Fruit fly (Drosophila melanogaster) whole organism, embryonic: ENCODE measurements around the gene NfI.

Source experiments
- Blimp-1 ChIP-seq: fragments of 200-800 bp; sonication (Bioruptor generic); optimal IDR thresholded peaks from 3 replicates; lab custom pipeline; 2018; ENCODE audit warnings: missing biosample characterization, missing genetic modification characterization, mild to moderate bottlenecking, moderate library complexity, missing genetic modification reagents
- CG10654 ChIP-seq: fragments of 200-800 bp; sonication (Bioruptor generic); optimal IDR thresholded peaks from 2 replicates; lab custom pipeline; 2016; ENCODE audit warnings: missing biosample characterization, missing genetic modification characterization
- CG12236 ChIP-seq: fragments of 200-800 bp; sonication (Bioruptor generic); optimal IDR thresholded peaks from 2 replicates; lab custom pipeline; 2016; ENCODE audit warnings: missing biosample characterization, missing genetic modification characterization
- CG13296 ChIP-seq: fragments of 200-800 bp; sonication (Bioruptor generic); optimal IDR thresholded peaks from 3 replicates; lab custom pipeline; 2018; ENCODE audit warnings: missing biosample characterization, mild to moderate bottlenecking, missing genetic modification characterization
- CG18011 ChIP-seq: fragments of 200-800 bp; sonication (Bioruptor generic); optimal IDR thresholded peaks from 2 replicates; lab custom pipeline; 2017; ENCODE audit warnings: missing biosample characterization, missing genetic modification characterization, mild to moderate bottlenecking, moderate library complexity, missing genotype
- CG3065 ChIP-seq: fragments of 200-800 bp; sonication (Bioruptor generic); optimal IDR thresholded peaks from 2 replicates; lab custom pipeline; 2016; ENCODE audit warnings: missing biosample characterization, missing genetic modification characterization
- CG34224 ChIP-seq: fragments of 200-800 bp; sonication (Bioruptor generic); IDR thresholded peaks from 3 replicates; pipeline ENCODE4 v1.3.6; 2022; ENCODE audit warnings: missing biosample characterization, missing genetic modification characterization; ENCODE audit not compliant: partially characterized antibody
- CG42726 ChIP-seq: fragments of 200-800 bp; sonication (Bioruptor generic); IDR thresholded peaks from 2 replicates; pipeline ENCODE4 v1.3.6; 2022; ENCODE audit warnings: missing biosample characterization, missing genetic modification characterization; ENCODE audit not compliant: partially characterized antibody
- CG6791 ChIP-seq: fragments of 200-800 bp; sonication (Bioruptor generic); IDR thresholded peaks from 3 replicates; pipeline ENCODE4 v1.3.6; 2022; ENCODE audit warnings: missing biosample characterization, missing genetic modification characterization; ENCODE audit not compliant: partially characterized antibody
- CG7357 ChIP-seq: fragments of 200-800 bp; sonication (Bioruptor generic); IDR thresholded peaks from 3 replicates; pipeline ENCODE4 v1.3.6; 2022; ENCODE audit warnings: missing biosample characterization, missing genetic modification characterization
- CG7745 ChIP-seq: fragments of 200-800 bp; sonication (Bioruptor generic); optimal IDR thresholded peaks from 2 replicates; lab custom pipeline; 2018; ENCODE audit warnings: missing biosample characterization, mild to moderate bottlenecking, missing genetic modification characterization, moderate library complexity
- CG7786 ChIP-seq: fragments of 200-800 bp; sonication (Bioruptor generic); optimal IDR thresholded peaks from 2 replicates; lab custom pipeline; 2016; ENCODE audit warnings: missing biosample characterization, missing genetic modification characterization
- CG7963 ChIP-seq: fragments of 200-800 bp; sonication (Bioruptor generic); IDR thresholded peaks from 3 replicates; pipeline ENCODE4 v1.3.6; 2022; ENCODE audit warnings: missing biosample characterization, missing genetic modification characterization; ENCODE audit not compliant: partially characterized antibody
- CG8478 ChIP-seq: fragments of >200 bp; optimal IDR thresholded peaks from 2 replicates; lab custom pipeline; 2018
- CG9215 ChIP-seq: fragments of 200-800 bp; sonication (Bioruptor generic); IDR thresholded peaks from 2 replicates; pipeline ENCODE4 v1.3.6; 2022; ENCODE audit warnings: missing biosample characterization, missing genetic modification characterization
- CG9437 ChIP-seq: fragments of 200-800 bp; sonication (Bioruptor generic); optimal IDR thresholded peaks from 2 replicates; lab custom pipeline; 2018; ENCODE audit warnings: missing biosample characterization, mild to moderate bottlenecking, missing genetic modification characterization
- CG9609 ChIP-seq: fragments of 200-800 bp; sonication (Bioruptor generic); optimal IDR thresholded peaks from 3 replicates; lab custom pipeline; 2016; ENCODE audit warnings: missing biosample characterization, missing genetic modification characterization
- Dip2 ChIP-seq: fragments of 200-800 bp; sonication (Bioruptor generic); IDR thresholded peaks from 2 replicates; pipeline ENCODE4 v1.3.6; 2022; ENCODE audit warnings: missing biosample characterization, missing genetic modification characterization
- Ets97D ChIP-seq: fragments of 200-800 bp; sonication (Bioruptor generic); optimal IDR thresholded peaks from 3 replicates; lab custom pipeline; 2016; ENCODE audit warnings: missing biosample characterization, missing genetic modification characterization
- HLH3B ChIP-seq: fragments of 200-800 bp; sonication (Bioruptor generic); IDR thresholded peaks from 2 replicates; pipeline ENCODE4 v1.3.6; 2022; ENCODE audit warnings: missing biosample characterization, missing genetic modification characterization
- Hmx ChIP-seq: fragments of 200-800 bp; sonication (Bioruptor generic); optimal IDR thresholded peaks from 2 replicates; lab custom pipeline; 2016; ENCODE audit warnings: missing biosample characterization, missing genetic modification characterization
- Hr39 ChIP-seq: fragments of >200 bp; optimal IDR thresholded peaks from 2 replicates; lab custom pipeline; 2017
- Lhr ChIP-seq: fragments of 200-800 bp; sonication (Bioruptor generic); optimal IDR thresholded peaks from 3 replicates; lab custom pipeline; 2017; ENCODE audit warnings: mild to moderate bottlenecking, missing biosample characterization, missing genetic modification reagents, missing genetic modification characterization
- Mad ChIP-seq: fragments of 200-800 bp; sonication (Bioruptor generic); optimal IDR thresholded peaks from 2 replicates; lab custom pipeline; 2016; ENCODE audit warnings: missing biosample characterization, missing genetic modification characterization
- NK7.1 ChIP-seq: fragments of 200-800 bp; sonication (Bioruptor generic); optimal IDR thresholded peaks from 3 replicates; lab custom pipeline; 2016; ENCODE audit warnings: missing biosample characterization, missing genetic modification characterization
- Nf-YA ChIP-seq: fragments of 200-800 bp; sonication (Bioruptor generic); IDR thresholded peaks from 2 replicates; pipeline ENCODE4 v1.3.6; 2022; ENCODE audit warnings: missing biosample characterization, missing genetic modification characterization
- Optix ChIP-seq: fragments of 200-800 bp; sonication (Bioruptor generic); IDR thresholded peaks from 3 replicates; pipeline ENCODE4 v1.3.6; 2022; ENCODE audit warnings: missing biosample characterization, missing genetic modification characterization
- Pdp1 ChIP-seq, 2 experiments: fragments of 200-800 bp; sonication (Bioruptor generic); optimal IDR thresholded peaks; 3 replicates each; lab custom pipeline; 2016; ENCODE audit warnings: missing biosample characterization in 2 of 2, missing genetic modification characterization in 2 of 2, mild to moderate bottlenecking in 1 of 2, moderate library complexity in 1 of 2
- Sox100B ChIP-seq: fragments of 200-800 bp; sonication (Bioruptor generic); optimal IDR thresholded peaks from 3 replicates; lab custom pipeline; 2018; ENCODE audit warnings: missing biosample characterization, mild to moderate bottlenecking, missing genetic modification characterization
- Sry-δ ChIP-seq: fragments of 200-800 bp; sonication (Bioruptor generic); optimal IDR thresholded peaks from 2 replicates; lab custom pipeline; 2016; ENCODE audit warnings: missing biosample characterization, missing genetic modification characterization
- Taf1 ChIP-seq: fragments of 200-800 bp; sonication (Bioruptor generic); IDR thresholded peaks from 2 replicates; pipeline ENCODE4 v1.3.6; 2022; ENCODE audit warnings: missing biosample characterization, missing genetic modification characterization
- croc ChIP-seq: fragments of 200-800 bp; sonication (Bioruptor generic); conservative IDR thresholded peaks from 3 replicates; pipeline ENCODE4 v1.3.6; 2022; ENCODE audit warnings: missing biosample characterization, missing genetic modification characterization
- fu2 ChIP-seq: fragments of 200-800 bp; sonication (Bioruptor generic); optimal IDR thresholded peaks from 2 replicates; lab custom pipeline; 2016; ENCODE audit warnings: missing biosample characterization, missing genetic modification characterization
- gcm ChIP-seq: fragments of 200-800 bp; sonication (Bioruptor generic); optimal IDR thresholded peaks from 2 replicates; lab custom pipeline; 2019; ENCODE audit warnings: missing biosample characterization, mild to moderate bottlenecking, missing genetic modification characterization, moderate library complexity
- gem ChIP-seq: fragments of 200-800 bp; sonication (Bioruptor generic); optimal IDR thresholded peaks from 2 replicates; lab custom pipeline; 2019; ENCODE audit warnings: missing biosample characterization, mild to moderate bottlenecking, missing genetic modification characterization, moderate library complexity
- ind ChIP-seq: fragments of 200-800 bp; sonication (Bioruptor generic); optimal IDR thresholded peaks from 3 replicates; lab custom pipeline; 2016; ENCODE audit warnings: missing biosample characterization, missing genetic modification characterization
- ken ChIP-seq: fragments of 200-800 bp; sonication (Bioruptor generic); IDR thresholded peaks from 3 replicates; pipeline ENCODE4 v1.3.6; 2022; ENCODE audit warnings: missing biosample characterization, missing genetic modification characterization
- klu ChIP-seq: fragments of 200-800 bp; sonication (Bioruptor generic); IDR thresholded peaks from 2 replicates; pipeline ENCODE4 v1.3.6; 2022; ENCODE audit warnings: missing biosample characterization, missing genetic modification characterization
- lbe ChIP-seq: fragments of 200-800 bp; sonication (Bioruptor generic); optimal IDR thresholded peaks from 2 replicates; lab custom pipeline; 2016; ENCODE audit warnings: missing biosample characterization, mild to moderate bottlenecking, missing genetic modification characterization
- mam ChIP-seq: fragments of 200-800 bp; sonication (Bioruptor generic); optimal IDR thresholded peaks from 3 replicates; lab custom pipeline; 2016; ENCODE audit warnings: missing biosample characterization, missing genetic modification characterization
- odd ChIP-seq: fragments of 200-800 bp; sonication (Bioruptor generic); optimal IDR thresholded peaks from 2 replicates; lab custom pipeline; 2017; ENCODE audit warnings: missing biosample characterization, mild to moderate bottlenecking, missing genetic modification characterization
- pho ChIP-seq: fragments of 200-800 bp; sonication (Bioruptor generic); optimal IDR thresholded peaks from 2 replicates; lab custom pipeline; 2016; ENCODE audit warnings: missing biosample characterization, missing genetic modification characterization
- repo ChIP-seq: fragments of 200-800 bp; sonication (Bioruptor generic); optimal IDR thresholded peaks from 2 replicates; lab custom pipeline; 2016; ENCODE audit warnings: missing biosample characterization, missing genetic modification characterization
- ro ChIP-seq: fragments of 200-800 bp; sonication (Bioruptor generic); IDR thresholded peaks from 2 replicates; pipeline ENCODE4 v1.3.6; 2022; ENCODE audit warnings: missing biosample characterization, missing genetic modification characterization
- sens-2 ChIP-seq: fragments of 200-800 bp; sonication (Bioruptor generic); IDR thresholded peaks from 2 replicates; pipeline ENCODE4 v1.3.6; 2022; ENCODE audit warnings: missing biosample characterization, missing genetic modification characterization
- sob ChIP-seq: fragments of 200-800 bp; sonication (Bioruptor generic); IDR thresholded peaks from 2 replicates; pipeline ENCODE4 v1.3.6; 2022; ENCODE audit warnings: missing biosample characterization, missing genetic modification characterization
- ssp ChIP-seq: fragments of 200-800 bp; sonication (Bioruptor generic); IDR thresholded peaks from 2 replicates; pipeline ENCODE4 v1.3.6; 2022; ENCODE audit warnings: missing biosample characterization, missing genetic modification characterization
- sug ChIP-seq: fragments of 200-800 bp; optimal IDR thresholded peaks from 2 replicates; lab custom pipeline; 2019; ENCODE audit warnings: missing biosample characterization, mild to moderate bottlenecking, missing genetic modification characterization, moderate library complexity
- toy ChIP-seq: fragments of 200-800 bp; sonication (Bioruptor generic); IDR thresholded peaks from 2 replicates; pipeline ENCODE4 v1.3.6; 2022; ENCODE audit warnings: missing biosample characterization, missing genetic modification characterization
- tx ChIP-seq: fragments of 200-800 bp; sonication (Bioruptor generic); optimal IDR thresholded peaks from 2 replicates; lab custom pipeline; 2016; ENCODE audit warnings: missing biosample characterization, missing genetic modification characterization
- vfl ChIP-seq: fragments of 200-800 bp; sonication (Bioruptor generic); optimal IDR thresholded peaks from 2 replicates; lab custom pipeline; 2016; ENCODE audit warnings: missing biosample characterization, missing genetic modification characterization
- wor ChIP-seq: fragments of 200-800 bp; sonication (Bioruptor generic); IDR thresholded peaks from 2 replicates; pipeline ENCODE4 v1.3.6; 2022; ENCODE audit warnings: missing biosample characterization, missing genetic modification characterization
- zfh1 ChIP-seq: fragments of 200-800 bp; sonication (Bioruptor generic); IDR thresholded peaks from 3 replicates; pipeline ENCODE4 v1.3.6; 2022; ENCODE audit warnings: missing biosample characterization, missing genetic modification characterization

NfI gene

DNA sequence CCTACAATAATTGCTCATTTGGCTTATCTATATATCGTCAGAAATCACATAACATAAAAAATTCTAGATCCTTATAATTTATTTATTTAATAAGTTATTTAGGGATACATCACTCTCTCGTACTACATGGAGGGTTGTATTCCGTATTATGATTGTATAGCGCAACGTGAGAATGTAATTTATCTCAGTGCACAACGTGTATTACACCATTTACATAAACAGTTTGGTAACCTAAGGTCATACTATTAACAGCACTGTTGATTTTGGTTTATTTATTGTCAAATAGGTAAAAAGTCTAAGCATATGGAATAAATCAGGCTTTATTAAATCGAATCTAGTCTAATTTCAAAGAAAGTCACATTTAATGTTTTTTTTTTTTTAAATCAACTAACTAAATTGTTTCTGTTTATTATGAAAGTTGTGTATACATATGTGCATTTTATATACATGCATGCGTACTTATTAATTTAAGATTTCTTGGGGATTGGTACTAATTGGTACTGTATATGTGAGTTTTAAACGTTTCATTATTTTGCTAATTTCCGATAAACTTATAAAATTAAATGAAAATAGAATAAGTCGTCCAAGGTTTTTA is 38.6 kb upstream of the NfI start, which contains the start of gene Rnf11 (continued):
- TF ChIP-seq lbe (GFP tag; lab: Kevin White, UChicago) = no peak
- no peak for TF ChIP-seq CG10654 (GFP tag; lab: Kevin White, UChicago)
- TF ChIP-seq pho = no peak
- no peak for TF ChIP-seq repo (GFP tag; lab: Kevin White, UChicago)
- TF ChIP-seq CG9437 (GFP tag; lab: Kevin White, UChicago) = no peak
- no peak for TF ChIP-seq CG8478 (lab: Kevin White, UChicago)
- no peak for TF ChIP-seq Hr39
- TF ChIP-seq Mad (GFP tag; lab: Kevin White, UChicago) = no peak
- TF ChIP-seq CG7745 = no peak
- peak; percentile 100 for TF ChIP-seq ssp
- TF ChIP-seq sob (GFP tag; lab: Robert Waterston, UW) = no peak
- TF ChIP-seq tx (GFP tag; lab: Kevin White, UChicago) = no peak
- peak; percentile 54 for TF ChIP-seq Sry-δ (GFP tag; lab: Kevin White, UChicago)
- TF ChIP-seq vfl = no peak
- TF ChIP-seq croc (GFP tag; lab: Robert Waterston, UW) = no peak
- TF ChIP-seq Ets97D = no peak
- TF ChIP-seq CG13296 (GFP tag; lab: Kevin White, UChicago) = no peak
- TF ChIP-seq Blimp-1 = no peak
- TF ChIP-seq zfh1 (GFP tag; lab: Robert Waterston, UW) = no peak
- TF ChIP-seq Taf1 (GFP tag; lab: Robert Waterston, UW) = no peak
- peak in 1 of 2 experiments; percentile 83 for TF ChIP-seq Pdp1 (GFP tag; optimal IDR thresholded peaks at IDR 0.05; lab: Kevin White, UChicago)
- peak; percentile 38 for TF ChIP-seq Lhr
- TF ChIP-seq klu = no peak
- TF ChIP-seq ind (GFP tag; lab: Kevin White, UChicago) = no peak
- no peak for TF ChIP-seq ro (GFP tag; lab: Robert Waterston, UW)
- TF ChIP-seq CG7786 (GFP tag; lab: Kevin White, UChicago) = no peak
- no peak for TF ChIP-seq wor (GFP tag; lab: Robert Waterston, UW)
- TF ChIP-seq CG7357 = peak; percentile 99
- TF ChIP-seq mam (GFP tag; lab: Kevin White, UChicago) = peak; percentile 9
- TF ChIP-seq sens-2 (GFP tag; lab: Robert Waterston, UW) = no peak
- TF ChIP-seq gem (tag; lab: Kevin White, UChicago) = peak; percentile 8
- TF ChIP-seq fu2 = no peak
- TF ChIP-seq CG6791 (GFP tag; lab: Robert Waterston, UW) = no peak
- no peak for TF ChIP-seq CG42726 (GFP tag; lab: Robert Waterston, UW)
- TF ChIP-seq Nf-YA = no peak
- no peak for TF ChIP-seq Sox100B (GFP tag; lab: Kevin White, UChicago)
- TF ChIP-seq CG9609 (GFP tag; lab: Kevin White, UChicago) = no peak
- no peak for TF ChIP-seq Hmx (GFP tag; lab: Kevin White, UChicago)
- no peak for TF ChIP-seq CG34224
- TF ChIP-seq gcm (GFP tag; lab: Kevin White, UChicago) = no peak
- no peak for TF ChIP-seq Optix (GFP tag; lab: Robert Waterston, UW)
- no peak for TF ChIP-seq CG12236 (GFP tag; lab: Kevin White, UChicago)
- TF ChIP-seq NK7.1 (GFP tag; lab: Kevin White, UChicago) = no peak
- TF ChIP-seq ken (GFP tag; lab: Robert Waterston, UW) = no peak
- no peak for TF ChIP-seq CG18011 (GFP tag; lab: Kevin White, UChicago)
- no peak for TF ChIP-seq HLH3B (GFP tag; lab: Robert Waterston, UW)
- TF ChIP-seq CG3065 = no peak
- TF ChIP-seq CG9215 (GFP tag; lab: Robert Waterston, UW) = no peak
- TF ChIP-seq sug (tag; lab: Kevin White, UChicago) = no peak
- TF ChIP-seq odd (GFP tag; lab: Kevin White, UChicago) = no peak
- TF ChIP-seq Dip2 = no peak
- TF ChIP-seq toy (GFP tag; lab: Robert Waterston, UW) = no peak
- no peak for TF ChIP-seq CG7963
